Fruit fly (Drosophila melanogaster) whole organism, embryonic: Measurements from ENCODE around the gene CG31823.
A peak's percentile ranks its signal among the peaks of the same experiment; 100 is the strongest.

ENCODE experiments used
- Atf-2 ChIP-seq: fragments of 200-800 bp; sonication (Bioruptor generic); optimal IDR thresholded peaks from 2 replicates; lab custom pipeline; 2016; ENCODE audit warnings: missing biosample characterization, missing genetic modification characterization
- CG10431 ChIP-seq: fragments of 200-800 bp; sonication (Bioruptor generic); optimal IDR thresholded peaks from 3 replicates; lab custom pipeline; 2018; ENCODE audit warnings: missing biosample characterization, mild to moderate bottlenecking, missing genetic modification characterization
- CG10565 ChIP-seq: fragments of 200-800 bp; sonication (Bioruptor generic); optimal IDR thresholded peaks from 3 replicates; lab custom pipeline; 2016; ENCODE audit warnings: missing biosample characterization, mild to moderate bottlenecking, missing genetic modification characterization
- CG12391 ChIP-seq: fragments of 200-800 bp; sonication (Bioruptor generic); optimal IDR thresholded peaks from 3 replicates; lab custom pipeline; 2018; ENCODE audit warnings: missing biosample characterization, mild to moderate bottlenecking, missing genetic modification characterization, moderate library complexity
- CG13287 ChIP-seq: fragments of 200-800 bp; sonication (Bioruptor generic); IDR thresholded peaks from 2 replicates; pipeline ENCODE4 v1.3.6; 2022; ENCODE audit warnings: missing biosample characterization, missing genetic modification characterization; ENCODE audit not compliant: partially characterized antibody
- CG16779 ChIP-seq: fragments of 200-800 bp; sonication (Bioruptor generic); IDR thresholded peaks from 2 replicates; pipeline ENCODE4 v1.3.6; 2022; ENCODE audit warnings: missing biosample characterization, missing genetic modification characterization
- CG1792 ChIP-seq: fragments of 200-800 bp; sonication (Bioruptor generic); optimal IDR thresholded peaks from 2 replicates; lab custom pipeline; 2016; ENCODE audit warnings: missing biosample characterization, missing genetic modification characterization
- CG18599 ChIP-seq: fragments of 200-800 bp; sonication (Bioruptor generic); optimal IDR thresholded peaks from 3 replicates; lab custom pipeline; 2017; ENCODE audit warnings: missing biosample characterization, missing genetic modification characterization, mild to moderate bottlenecking, moderate library complexity, missing genetic modification reagents
- CG31365 ChIP-seq: fragments of 200-800 bp; sonication (Bioruptor generic); optimal IDR thresholded peaks from 2 replicates; lab custom pipeline; 2018; ENCODE audit warnings: missing biosample characterization, mild to moderate bottlenecking, missing genetic modification characterization
- CG31441 ChIP-seq: fragments of 200-800 bp; sonication (Bioruptor generic); IDR thresholded peaks from 2 replicates; pipeline ENCODE4 v1.3.6; 2022; ENCODE audit warnings: missing biosample characterization, missing genetic modification characterization
- CG3163 ChIP-seq: fragments of 200-800 bp; sonication (Bioruptor generic); optimal IDR thresholded peaks from 3 replicates; lab custom pipeline; 2016; ENCODE audit warnings: missing biosample characterization, missing genetic modification characterization
- CG6689 ChIP-seq: fragments of 200-800 bp; sonication (Bioruptor generic); IDR thresholded peaks from 2 replicates; pipeline ENCODE4 v1.3.6; 2022; ENCODE audit warnings: missing biosample characterization, missing genetic modification characterization
- CG7928 ChIP-seq: fragments of 200-800 bp; sonication (Bioruptor generic); optimal IDR thresholded peaks from 2 replicates; lab custom pipeline; 2017; ENCODE audit warnings: missing biosample characterization, mild to moderate bottlenecking, missing genetic modification characterization
- CoRest ChIP-seq: fragments of 200-800 bp; sonication (Bioruptor generic); optimal IDR thresholded peaks from 3 replicates; lab custom pipeline; 2018; ENCODE audit warnings: missing biosample characterization, mild to moderate bottlenecking, missing genetic modification characterization, moderate library complexity
- Dll ChIP-seq: fragments of 200-800 bp; sonication (Bioruptor generic); IDR thresholded peaks from 4 replicates; pipeline ENCODE4 v1.3.6; 2022; ENCODE audit warnings: missing biosample characterization, missing genetic modification characterization; ENCODE audit not compliant: partially characterized antibody
- Elba2 ChIP-seq: fragments of 200-800 bp; sonication (Bioruptor generic); optimal IDR thresholded peaks from 3 replicates; lab custom pipeline; 2016; ENCODE audit warnings: missing biosample characterization, missing genetic modification characterization
- Ets65A ChIP-seq: fragments of 200-800 bp; sonication (Bioruptor generic); peaks from one replicate; lab custom pipeline; 2016; ENCODE audit warnings: missing biosample characterization, missing genetic modification characterization
- Ets97D ChIP-seq: fragments of 200-800 bp; sonication (Bioruptor generic); optimal IDR thresholded peaks from 3 replicates; lab custom pipeline; 2016; ENCODE audit warnings: missing biosample characterization, missing genetic modification characterization
- H2.0 ChIP-seq: fragments of 200-800 bp; sonication (Bioruptor generic); IDR thresholded peaks from 2 replicates; pipeline ENCODE4 v1.3.6; 2022; ENCODE audit warnings: missing biosample characterization, missing genetic modification characterization
- Hmr ChIP-seq: fragments of 200-800 bp; sonication (Bioruptor generic); optimal IDR thresholded peaks from 3 replicates; lab custom pipeline; 2017; ENCODE audit warnings: mild to moderate bottlenecking, missing biosample characterization, missing genetic modification reagents, missing genetic modification characterization
- Kr ChIP-seq: fragments of 200-800 bp; sonication (Bioruptor generic); optimal IDR thresholded peaks from 2 replicates; lab custom pipeline; 2017; ENCODE audit warnings: missing biosample characterization, mild to moderate bottlenecking, missing genetic modification characterization
- Med ChIP-seq: fragments of 200-800 bp; sonication (Bioruptor generic); peaks from one replicate; lab custom pipeline; 2016; ENCODE audit warnings: missing biosample characterization, missing genetic modification characterization, mild to moderate bottlenecking, inconsistent platforms, moderate library complexity
- Oaz ChIP-seq: fragments of 200-800 bp; sonication (Bioruptor generic); IDR thresholded peaks from 2 replicates; pipeline ENCODE4 v1.3.6; 2022; ENCODE audit warnings: missing biosample characterization, missing genetic modification characterization
- Optix ChIP-seq: fragments of 200-800 bp; sonication (Bioruptor generic); IDR thresholded peaks from 3 replicates; pipeline ENCODE4 v1.3.6; 2022; ENCODE audit warnings: missing biosample characterization, missing genetic modification characterization
- Sox100B ChIP-seq: fragments of 200-800 bp; sonication (Bioruptor generic); optimal IDR thresholded peaks from 3 replicates; lab custom pipeline; 2018; ENCODE audit warnings: missing biosample characterization, mild to moderate bottlenecking, missing genetic modification characterization
- abd-A ChIP-seq: fragments of 200-800 bp; sonication (Bioruptor generic); optimal IDR thresholded peaks from 3 replicates; lab custom pipeline; 2019; ENCODE audit warnings: missing biosample characterization, mild to moderate bottlenecking, missing genetic modification characterization, moderate library complexity
- ara ChIP-seq: fragments of 200-800 bp; sonication (Bioruptor generic); IDR thresholded peaks from 2 replicates; pipeline ENCODE4 v1.3.6; 2022; ENCODE audit warnings: missing biosample characterization, missing genetic modification characterization
- cg ChIP-seq: fragments of 200-800 bp; sonication (Bioruptor generic); optimal IDR thresholded peaks from 3 replicates; lab custom pipeline; 2019; ENCODE audit warnings: missing biosample characterization, mild to moderate bottlenecking, missing genetic modification characterization, moderate library complexity
- fd64A ChIP-seq: fragments of 200-800 bp; sonication (Bioruptor generic); optimal IDR thresholded peaks from 3 replicates; lab custom pipeline; 2018; ENCODE audit warnings: missing biosample characterization, mild to moderate bottlenecking, missing genetic modification characterization
- grau ChIP-seq: fragments of 200-800 bp; optimal IDR thresholded peaks from 3 replicates; lab custom pipeline; 2019; ENCODE audit warnings: missing biosample characterization, mild to moderate bottlenecking, missing genetic modification characterization, moderate library complexity
- kah ChIP-seq: fragments of 200-800 bp; sonication (Bioruptor generic); optimal IDR thresholded peaks from 2 replicates; lab custom pipeline; 2018; ENCODE audit warnings: missing biosample characterization, mild to moderate bottlenecking, missing genetic modification characterization
- knrl ChIP-seq: fragments of 200-800 bp; sonication (Bioruptor generic); IDR thresholded peaks from 3 replicates; pipeline ENCODE4 v1.3.6; 2022; ENCODE audit warnings: missing biosample characterization, missing genetic modification characterization; ENCODE audit not compliant: partially characterized antibody
- maf-S ChIP-seq: fragments of 200-800 bp; sonication (Bioruptor generic); optimal IDR thresholded peaks from 2 replicates; lab custom pipeline; 2016; ENCODE audit warnings: missing biosample characterization, missing genetic modification characterization
- pho ChIP-seq: fragments of 200-800 bp; sonication (Bioruptor generic); optimal IDR thresholded peaks from 2 replicates; lab custom pipeline; 2016; ENCODE audit warnings: missing biosample characterization, missing genetic modification characterization
- pum ChIP-seq: fragments of 200-800 bp; sonication (Bioruptor generic); optimal IDR thresholded peaks from 2 replicates; lab custom pipeline; 2016; ENCODE audit warnings: missing biosample characterization, missing genetic modification characterization
- sens ChIP-seq: fragments of 200-800 bp; sonication (Bioruptor generic); peaks from one replicate; lab custom pipeline; 2016; ENCODE audit warnings: missing biosample characterization, missing genetic modification characterization
- sima ChIP-seq: fragments of 200-800 bp; sonication (Bioruptor generic); optimal IDR thresholded peaks from 2 replicates; lab custom pipeline; 2016; ENCODE audit warnings: missing biosample characterization, missing genetic modification characterization
- sisA ChIP-seq: fragments of 200-800 bp; sonication (Bioruptor generic); IDR thresholded peaks from 2 replicates; pipeline ENCODE4 v1.3.6; 2022; ENCODE audit warnings: missing biosample characterization, missing genetic modification characterization
- sqz ChIP-seq: fragments of 200-800 bp; sonication (Bioruptor generic); optimal IDR thresholded peaks from 3 replicates; lab custom pipeline; 2018; ENCODE audit warnings: missing biosample characterization, mild to moderate bottlenecking, missing genetic modification characterization
- stwl ChIP-seq: fragments of 200-800 bp; sonication (Bioruptor generic); optimal IDR thresholded peaks from 3 replicates; lab custom pipeline; 2018; ENCODE audit warnings: missing biosample characterization, mild to moderate bottlenecking, missing genetic modification characterization, moderate library complexity
- tx ChIP-seq: fragments of 200-800 bp; sonication (Bioruptor generic); optimal IDR thresholded peaks from 2 replicates; lab custom pipeline; 2016; ENCODE audit warnings: missing biosample characterization, missing genetic modification characterization
- unc-4 ChIP-seq: fragments of 200-800 bp; sonication (Bioruptor generic); IDR thresholded peaks from 2 replicates; pipeline ENCODE4 v1.3.6; 2022; ENCODE audit warnings: missing biosample characterization, missing genetic modification characterization; ENCODE audit not compliant: partially characterized antibody
- zen ChIP-seq: fragments of 200-800 bp; sonication (Bioruptor generic); optimal IDR thresholded peaks from 3 replicates; lab custom pipeline; 2018; ENCODE audit warnings: missing biosample characterization, mild to moderate bottlenecking, missing genetic modification characterization, moderate library complexity

The CG31823 gene

dm6 chr2L:15895154-15895553 is 5.2 kb downstream of the CG31823 start, which contains the start of gene CG31735 (continued):
- TF ChIP-seq CG31365 (tag; lab: Kevin White, UChicago): no peak
- no peak for TF ChIP-seq H2.0 (GFP tag; lab: Robert Waterston, UW)
- no peak for TF ChIP-seq knrl

- TF ChIP-seq Ets97D (GFP tag; lab: Kevin White, UChicago): no peak
- no peak for TF ChIP-seq Atf-2 (GFP tag; lab: Kevin White, UChicago)
- no peak for TF ChIP-seq CG18599
- no peak for TF ChIP-seq cg
- no peak for TF ChIP-seq CG7928
- no peak for TF ChIP-seq Sox100B (GFP tag; lab: Kevin White, UChicago)
- TF ChIP-seq abd-A (tag; lab: Kevin White, UChicago): no peak
- no peak for TF ChIP-seq unc-4
- TF ChIP-seq Optix (GFP tag; lab: Robert Waterston, UW): no peak
- no peak for TF ChIP-seq CG31441 (GFP tag; lab: Robert Waterston, UW)
- TF ChIP-seq CG12391: no peak
- TF ChIP-seq maf-S (GFP tag; lab: Kevin White, UChicago): no peak
- no peak for TF ChIP-seq Hmr
- no peak for TF ChIP-seq Kr (GFP tag; lab: Kevin White, UChicago)
Observed at dm6 chr2L:15893711-15894110, 6.6 kb downstream of the CG31823 start, which contains the start of gene Tep1. Tep1 (minus strand) TSS chr2L:15893811.

DNA sequence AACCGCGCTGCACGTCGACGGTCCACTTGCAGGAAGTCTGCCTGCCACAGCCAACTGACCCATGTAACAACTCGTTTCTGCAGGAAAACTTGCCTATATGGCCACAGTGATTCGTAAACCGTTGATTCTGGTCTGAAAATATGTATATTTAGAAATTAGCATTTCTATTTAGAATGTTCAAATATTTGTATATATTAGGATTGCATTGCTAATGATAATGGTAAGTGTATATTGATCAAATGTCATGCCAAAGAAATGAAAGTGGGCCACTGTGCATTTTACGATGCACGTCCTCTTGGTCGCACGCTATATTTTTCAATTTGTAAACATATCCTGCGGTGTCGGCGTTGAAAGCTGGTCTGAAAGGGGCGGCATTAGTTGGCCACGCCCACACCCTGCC is 14.1 kb downstream of the CG31823 start:
- TF ChIP-seq Ets65A (GFP tag; lab: Kevin White, UChicago): peak; percentile 8
- peak; percentile 41; the same call in 1 of the 2 replicates for TF ChIP-seq ara (GFP tag; lab: Robert Waterston, UW)
- TF ChIP-seq sens (GFP tag; lab: Kevin White, UChicago): peak; percentile 77
- TF ChIP-seq stwl: no peak
- no peak for TF ChIP-seq CG1792 (GFP tag; lab: Kevin White, UChicago)
- TF ChIP-seq sisA (GFP tag; lab: Robert Waterston, UW): 0 out of 2 replicates have a peak, but pooled peaks have one; percentile 14
- TF ChIP-seq CG6689 (GFP tag; lab: Robert Waterston, UW): 0 out of 2 replicates have a peak, but pooled peaks have one; percentile 13
- TF ChIP-seq CG3163 (GFP tag; lab: Kevin White, UChicago): no peak
- TF ChIP-seq Elba2: no peak
- 0 out of 2 replicates have a peak, but pooled peaks have one; percentile 25 for TF ChIP-seq CG16779

DNA sequence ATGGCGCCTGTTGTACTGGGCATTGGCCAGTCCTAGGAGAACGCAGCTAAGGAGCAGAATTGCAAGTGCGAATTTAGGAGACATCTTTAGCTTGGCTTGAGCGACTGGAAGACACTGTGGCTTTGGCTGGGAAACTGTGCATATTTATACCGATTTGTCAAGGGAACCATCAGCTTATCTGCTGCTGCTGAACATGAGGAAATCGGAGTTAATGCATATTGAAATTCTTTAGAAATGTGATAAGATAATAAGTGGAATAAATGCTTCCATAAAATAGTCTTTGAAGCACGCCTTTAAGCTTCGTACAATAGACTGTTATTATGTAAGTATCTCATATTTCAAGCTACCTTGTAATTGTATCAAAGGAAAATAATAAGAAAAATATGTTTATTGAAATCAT is 17.2 kb downstream of the CG31823 start, which contains the start of gene CG44475:
Gene CG44475, minus strand, starts transcription at position 101 of the 400 bp plus-strand sequence.
- TF ChIP-seq pum (no peak), CG10431 (no peak), kah (GFP tag; lab: Kevin White, UChicago) (no peak), tx (GFP tag; lab: Kevin White, UChicago) (no peak), CG3163 (GFP tag; lab: Kevin White, UChicago) (no peak), Dll (GFP tag; lab: Robert Waterston, UW) (no peak), CG10565 (no peak), sqz (GFP tag; lab: Kevin White, UChicago) (no peak), grau (no peak), CoRest (no peak), Ets65A (GFP tag; lab: Kevin White, UChicago) (no peak), CG13287 (GFP tag; lab: Robert Waterston, UW) (no peak), pho (GFP tag; lab: Kevin White, UChicago) (no peak), zen (no peak), fd64A (no peak), Med (GFP tag; lab: Kevin White, UChicago) (no peak), sima (GFP tag; lab: Kevin White, UChicago) (no peak), Oaz (GFP tag; lab: Robert Waterston, UW) (no peak)
- TF ChIP-seq, all 482 proteins: peak for 0
